Fruit fly (Drosophila melanogaster) whole organism, embryonic: ENCODE results near the gene Eig71Eg.
A peak's percentile ranks its signal among the peaks of the same experiment; 100 is the strongest.

Experiments
- Bdp1 ChIP-seq: fragments of 200-800 bp; sonication (Bioruptor generic); optimal IDR thresholded peaks from 3 replicates; lab custom pipeline; 2016; ENCODE audit warnings: missing biosample characterization, missing genetic modification characterization
- CG12236 ChIP-seq: fragments of 200-800 bp; sonication (Bioruptor generic); optimal IDR thresholded peaks from 2 replicates; lab custom pipeline; 2016; ENCODE audit warnings: missing biosample characterization, missing genetic modification characterization
- CG14441 ChIP-seq: fragments of 200-800 bp; sonication (Bioruptor generic); IDR thresholded peaks from 2 replicates; pipeline ENCODE4 v1.3.6; 2022; ENCODE audit warnings: missing biosample characterization, missing genetic modification characterization
- CG15479 ChIP-seq: fragments of 200-800 bp; sonication (Bioruptor generic); optimal IDR thresholded peaks from 3 replicates; lab custom pipeline; 2019; ENCODE audit warnings: missing biosample characterization, mild to moderate bottlenecking, missing genetic modification characterization, moderate library complexity
- CG16815 ChIP-seq: fragments of 200-800 bp; sonication (Bioruptor generic); optimal IDR thresholded peaks from 3 replicates; lab custom pipeline; 2017; ENCODE audit warnings: missing biosample characterization, mild to moderate bottlenecking, missing genetic modification characterization
- CG16863 ChIP-seq: fragments of 200-800 bp; sonication (Bioruptor generic); optimal IDR thresholded peaks from 3 replicates; lab custom pipeline; 2016; ENCODE audit warnings: missing biosample characterization, missing genetic modification characterization
- CG18619 ChIP-seq: fragments of 200-800 bp; sonication (Bioruptor generic); optimal IDR thresholded peaks from 3 replicates; lab custom pipeline; 2017; ENCODE audit warnings: missing biosample characterization, mild to moderate bottlenecking, missing genetic modification characterization
- CG2202 ChIP-seq: fragments of 200-800 bp; sonication (Bioruptor generic); optimal IDR thresholded peaks from 2 replicates; lab custom pipeline; 2018; ENCODE audit warnings: missing biosample characterization, mild to moderate bottlenecking, missing genetic modification characterization
- CG3163 ChIP-seq: fragments of 200-800 bp; sonication (Bioruptor generic); optimal IDR thresholded peaks from 3 replicates; lab custom pipeline; 2016; ENCODE audit warnings: missing biosample characterization, missing genetic modification characterization
- CG34224 ChIP-seq: fragments of 200-800 bp; sonication (Bioruptor generic); IDR thresholded peaks from 3 replicates; pipeline ENCODE4 v1.3.6; 2022; ENCODE audit warnings: missing biosample characterization, missing genetic modification characterization; ENCODE audit not compliant: partially characterized antibody
- CG6254 ChIP-seq: fragments of 200-800 bp; sonication (Bioruptor generic); optimal IDR thresholded peaks from 3 replicates; lab custom pipeline; 2017; ENCODE audit warnings: mild to moderate bottlenecking, missing biosample characterization, missing genetic modification reagents, missing genetic modification characterization
- CG6813 ChIP-seq: fragments of 200-800 bp; sonication (Bioruptor generic); optimal IDR thresholded peaks from 2 replicates; lab custom pipeline; 2017; ENCODE audit warnings: missing biosample characterization, missing genetic modification characterization, mild to moderate bottlenecking, moderate library complexity, missing genetic modification reagents
- CG9797 ChIP-seq: fragments of 200-800 bp; sonication (Bioruptor generic); optimal IDR thresholded peaks from 3 replicates; lab custom pipeline; 2018; ENCODE audit warnings: missing biosample characterization, mild to moderate bottlenecking, missing genetic modification characterization
- CHES-1-like ChIP-seq: fragments of 200-800 bp; sonication (Bioruptor generic); optimal IDR thresholded peaks from 2 replicates; lab custom pipeline; 2016; ENCODE audit warnings: missing biosample characterization, missing genetic modification characterization
- D19B ChIP-seq: fragments of 200-800 bp; sonication (Bioruptor generic); optimal IDR thresholded peaks from 2 replicates; lab custom pipeline; 2017; ENCODE audit warnings: missing biosample characterization, mild to moderate bottlenecking, missing genetic modification characterization
- E2f1 ChIP-seq: fragments of 200-800 bp; sonication (Bioruptor generic); IDR thresholded peaks from 2 replicates; pipeline ENCODE4 v1.3.6; 2022; ENCODE audit warnings: missing biosample characterization, missing genetic modification characterization
- ERR ChIP-seq: fragments of 200-800 bp; sonication (Bioruptor generic); optimal IDR thresholded peaks from 2 replicates; lab custom pipeline; 2016; ENCODE audit warnings: missing biosample characterization, missing genetic modification characterization
- GATAe ChIP-seq: fragments of 200-800 bp; sonication (Bioruptor generic); conservative IDR thresholded peaks from 2 replicates; pipeline ENCODE4 v1.3.6; 2022; ENCODE audit warnings: missing biosample characterization, missing genetic modification characterization
- Gug ChIP-seq: fragments of 200-800 bp; sonication (Bioruptor generic); IDR thresholded peaks from 4 replicates; pipeline ENCODE4 v1.3.6; 2022; ENCODE audit warnings: missing biosample characterization, missing genetic modification characterization
- Hey ChIP-seq: fragments of 200-800 bp; sonication (Bioruptor generic); optimal IDR thresholded peaks from 3 replicates; lab custom pipeline; 2018; ENCODE audit warnings: missing biosample characterization, mild to moderate bottlenecking, missing genetic modification characterization
- Lim3 ChIP-seq: fragments of 200-800 bp; sonication (Bioruptor generic); IDR thresholded peaks from 2 replicates; pipeline ENCODE4 v1.3.6; 2022; ENCODE audit warnings: missing biosample characterization, missing genetic modification characterization
- Lpt ChIP-seq: fragments of >200 bp; optimal IDR thresholded peaks from 2 replicates; lab custom pipeline; 2018; ENCODE audit warnings: missing biosample characterization, missing genetic modification characterization
- NfI ChIP-seq: fragments of 200-800 bp; sonication (Bioruptor generic); optimal IDR thresholded peaks from 3 replicates; lab custom pipeline; 2018; ENCODE audit warnings: missing biosample characterization, mild to moderate bottlenecking, missing genetic modification characterization, moderate library complexity
- Scr ChIP-seq: fragments of 200-800 bp; sonication (Bioruptor generic); IDR thresholded peaks from 2 replicates; pipeline ENCODE4 v1.3.6; 2022; ENCODE audit warnings: missing biosample characterization, missing genetic modification characterization; ENCODE audit not compliant: partially characterized antibody
- Side ChIP-seq: fragments of 200-800 bp; sonication (Bioruptor generic); optimal IDR thresholded peaks from 2 replicates; lab custom pipeline; 2016; ENCODE audit warnings: missing biosample characterization, missing genetic modification characterization
- Ssrp ChIP-seq: fragments of 200-800 bp; sonication (Bioruptor generic); optimal IDR thresholded peaks from 2 replicates; lab custom pipeline; 2018; ENCODE audit warnings: missing biosample characterization, mild to moderate bottlenecking, missing genetic modification characterization, moderate library complexity
- Taf1 ChIP-seq: fragments of 200-800 bp; sonication (Bioruptor generic); IDR thresholded peaks from 2 replicates; pipeline ENCODE4 v1.3.6; 2022; ENCODE audit warnings: missing biosample characterization, missing genetic modification characterization
- Usf ChIP-seq: fragments of 200-800 bp; sonication (Bioruptor generic); optimal IDR thresholded peaks from 2 replicates; lab custom pipeline; 2017; ENCODE audit warnings: missing genotype, missing biosample characterization, missing genetic modification characterization
- Xbp1 ChIP-seq: fragments of 200-800 bp; sonication (Bioruptor generic); optimal IDR thresholded peaks from 3 replicates; lab custom pipeline; 2016; ENCODE audit warnings: missing biosample characterization, mild to moderate bottlenecking, missing genetic modification characterization
- aop ChIP-seq: fragments of 200-800 bp; sonication (Bioruptor generic); IDR thresholded peaks from 2 replicates; pipeline ENCODE4 v1.3.6; 2022; ENCODE audit warnings: missing biosample characterization, missing genetic modification characterization
- ap ChIP-seq: fragments of 200-800 bp; sonication (Bioruptor generic); IDR thresholded peaks from 2 replicates; pipeline ENCODE4 v1.3.6; 2022; ENCODE audit warnings: missing biosample characterization, missing genetic modification characterization
- cad ChIP-seq: fragments of >200 bp; optimal IDR thresholded peaks from 2 replicates; lab custom pipeline; 2017; ENCODE audit warnings: missing biosample characterization, missing genetic modification characterization
- ci ChIP-seq: fragments of 200-800 bp; sonication (Bioruptor generic); IDR thresholded peaks from 3 replicates; pipeline ENCODE4 v1.3.6; 2022; ENCODE audit warnings: missing biosample characterization, missing genetic modification characterization
- exex ChIP-seq: fragments of 200-800 bp; sonication (Bioruptor generic); optimal IDR thresholded peaks from 4 replicates; lab custom pipeline; 2018; ENCODE audit warnings: missing biosample characterization, mild to moderate bottlenecking, missing genetic modification characterization, moderate library complexity
- fu2 ChIP-seq: fragments of 200-800 bp; sonication (Bioruptor generic); optimal IDR thresholded peaks from 2 replicates; lab custom pipeline; 2016; ENCODE audit warnings: missing biosample characterization, missing genetic modification characterization
- gcm ChIP-seq: fragments of 200-800 bp; sonication (Bioruptor generic); optimal IDR thresholded peaks from 2 replicates; lab custom pipeline; 2019; ENCODE audit warnings: missing biosample characterization, mild to moderate bottlenecking, missing genetic modification characterization, moderate library complexity
- gcm2 ChIP-seq: fragments of 200-800 bp; sonication (Bioruptor generic); optimal IDR thresholded peaks from 2 replicates; lab custom pipeline; 2016; ENCODE audit warnings: missing biosample characterization, missing genetic modification characterization
- gfzf ChIP-seq: fragments of 200-800 bp; sonication (Bioruptor generic); optimal IDR thresholded peaks from 2 replicates; lab custom pipeline; 2016; ENCODE audit warnings: missing biosample characterization, mild to moderate bottlenecking, missing genetic modification characterization, moderate library complexity
- grn ChIP-seq: fragments of 200-800 bp; sonication (Bioruptor generic); optimal IDR thresholded peaks from 3 replicates; lab custom pipeline; 2017; ENCODE audit warnings: missing biosample characterization, missing genetic modification characterization
- her ChIP-seq: fragments of 200-800 bp; sonication (Bioruptor generic); optimal IDR thresholded peaks from 2 replicates; lab custom pipeline; 2016; ENCODE audit warnings: missing biosample characterization, missing genetic modification characterization
- klu ChIP-seq: fragments of 200-800 bp; sonication (Bioruptor generic); IDR thresholded peaks from 2 replicates; pipeline ENCODE4 v1.3.6; 2022; ENCODE audit warnings: missing biosample characterization, missing genetic modification characterization
- lmd ChIP-seq: fragments of 200-800 bp; sonication (Bioruptor generic); IDR thresholded peaks from 2 replicates; pipeline ENCODE4 v1.3.6; 2022; ENCODE audit warnings: missing biosample characterization, missing genetic modification characterization
- luna ChIP-seq: fragments of 200-800 bp; sonication (Bioruptor generic); optimal IDR thresholded peaks from 2 replicates; lab custom pipeline; 2016; ENCODE audit warnings: missing biosample characterization, missing genetic modification characterization
- nerfin-2 ChIP-seq: fragments of 200-800 bp; sonication (Bioruptor generic); IDR thresholded peaks from 2 replicates; pipeline ENCODE4 v1.3.6; 2022; ENCODE audit warnings: missing biosample characterization, missing genetic modification characterization; ENCODE audit not compliant: partially characterized antibody
- p53 ChIP-seq: fragments of 200-800 bp; sonication (Bioruptor generic); optimal IDR thresholded peaks from 2 replicates; lab custom pipeline; 2016; ENCODE audit warnings: missing biosample characterization, missing genetic modification characterization
- pita ChIP-seq: fragments of 200-800 bp; sonication (Bioruptor generic); optimal IDR thresholded peaks from 2 replicates; lab custom pipeline; 2017; ENCODE audit warnings: missing biosample characterization, mild to moderate bottlenecking, missing genetic modification characterization
- pum ChIP-seq: fragments of 200-800 bp; sonication (Bioruptor generic); optimal IDR thresholded peaks from 2 replicates; lab custom pipeline; 2016; ENCODE audit warnings: missing biosample characterization, missing genetic modification characterization
- stc ChIP-seq: fragments of 200-800 bp; sonication (Bioruptor generic); IDR thresholded peaks from 2 replicates; pipeline ENCODE4 v1.3.6; 2022; ENCODE audit warnings: missing biosample characterization, missing genetic modification characterization
- unc-4 ChIP-seq: fragments of 200-800 bp; sonication (Bioruptor generic); IDR thresholded peaks from 2 replicates; pipeline ENCODE4 v1.3.6; 2022; ENCODE audit warnings: missing biosample characterization, missing genetic modification characterization; ENCODE audit not compliant: partially characterized antibody
- usp ChIP-seq: fragments of >200 bp; optimal IDR thresholded peaks from 2 replicates; lab custom pipeline; 2017; ENCODE audit warnings: missing biosample characterization, missing genetic modification characterization
- wek ChIP-seq: fragments of 200-800 bp; sonication (Bioruptor generic); optimal IDR thresholded peaks from 3 replicates; lab custom pipeline; 2018; ENCODE audit warnings: missing biosample characterization, mild to moderate bottlenecking, missing genetic modification characterization, moderate library complexity

Eig71Eg gene

dm6 chr3L:15657290-15657689, at the start of gene Eig71Eg, which contains the start of gene Eig71Ef:
Eig71Eg (plus strand) TSS chr3L:15657628.
Eig71Ef (minus strand) TSS chr3L:15657390.
- TF ChIP-seq Scr (GFP tag; lab: Robert Waterston, UW) (no peak), CG15479 (GFP tag; lab: Kevin White, UChicago) (no peak), E2f1 (GFP tag; lab: Robert Waterston, UW) (no peak), luna (GFP tag; lab: Kevin White, UChicago) (no peak), aop (no peak), wek (GFP tag; lab: Kevin White, UChicago) (no peak), CG9797 (GFP tag; lab: Kevin White, UChicago) (no peak), unc-4 (GFP tag; lab: Robert Waterston, UW) (no peak), fu2 (GFP tag; lab: Kevin White, UChicago) (no peak)

DNA sequence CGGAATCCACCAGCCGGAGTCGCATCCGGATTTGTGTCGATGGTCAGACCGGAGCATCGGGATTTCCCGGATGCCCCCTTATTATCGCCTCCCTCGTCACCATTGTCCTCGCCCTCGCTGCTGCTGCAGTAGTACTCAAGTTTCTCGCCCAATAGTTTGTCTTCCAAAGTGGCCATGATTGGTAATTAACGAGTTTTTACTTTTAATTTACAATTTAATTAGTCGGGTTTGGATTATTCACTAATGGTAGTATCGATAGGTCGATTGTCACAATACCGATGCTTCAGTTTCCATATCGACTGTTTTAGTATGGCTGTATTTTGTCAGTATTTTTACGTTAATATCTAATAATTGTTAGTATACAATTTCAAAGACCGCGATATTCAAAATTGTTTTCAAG, 47.3 kb upstream of the Eig71Eg start, which contains the start of gene CG7650:
Gene CG7650 (minus strand): TSS at position 278 of the 400 bp plus-strand sequence.
- TF ChIP-seq GATAe (GFP tag; lab: Robert Waterston, UW) (no peak), D19B (GFP tag; lab: Kevin White, UChicago) (no peak), usp (GFP tag; lab: Kevin White, UChicago) (no peak), Lim3 (GFP tag; lab: Robert Waterston, UW) (no peak), pita (GFP tag; lab: Kevin White, UChicago) (no peak), Ssrp (no peak), gcm (no peak), ap (GFP tag; lab: Robert Waterston, UW) (no peak), CG34224 (GFP tag; lab: Robert Waterston, UW) (peak; percentile 94), Lpt (GFP tag; lab: Kevin White, UChicago) (no peak), gfzf (GFP tag; lab: Kevin White, UChicago) (peak; percentile 66), lmd (GFP tag; lab: Robert Waterston, UW) (no peak), Xbp1 (GFP tag; lab: Kevin White, UChicago) (no peak), CG18619 (GFP tag; lab: Kevin White, UChicago) (no peak), Bdp1 (GFP tag; lab: Kevin White, UChicago) (no peak), CG16815 (GFP tag; lab: Kevin White, UChicago) (no peak), CG14441 (no peak), Taf1 (no peak), stc (no peak), klu (GFP tag; lab: Robert Waterston, UW) (no peak), CG16863 (no peak), NfI (GFP tag; lab: Kevin White, UChicago) (no peak), CG6813 (no peak), nerfin-2 (GFP tag; lab: Robert Waterston, UW) (peak; percentile 60; the same call in 1 of the 2 replicates), CG12236 (no peak), gcm2 (no peak), CG2202 (tag; lab: Kevin White, UChicago) (no peak), Gug (no peak), CG3163 (GFP tag; lab: Kevin White, UChicago) (no peak), p53 (GFP tag; lab: Kevin White, UChicago) (no peak), ci (no peak), grn (GFP tag; lab: Kevin White, UChicago) (no peak), exex (peak; percentile 68), Hey (tag; lab: Kevin White, UChicago) (no peak), pum (GFP tag; lab: Kevin White, UChicago) (no peak), cad (GFP tag; lab: Kevin White, UChicago) (no peak), CHES-1-like (no peak), Side (GFP tag; lab: Kevin White, UChicago) (no peak), her (GFP tag; lab: Kevin White, UChicago) (no peak), Usf (GFP tag; lab: Kevin White, UChicago) (no peak), ERR (GFP tag; lab: Kevin White, UChicago) (no peak), CG6254 (GFP tag; lab: Kevin White, UChicago) (no peak)
